Fruit fly (Drosophila melanogaster): ENCODE results near the gene CG7715.

CG7715 gene

dm6 chr3R:18745961-18746468 lies 17.7 kb upstream of the CG7715 start, which contains the start of the genes PGS1 and gwl (continued):
- no peak for TF ChIP-seq spab (GFP tag; optimal IDR thresholded peaks at IDR 0.05)
- peak; percentile 74 for TF ChIP-seq CG3032 (tag; optimal IDR thresholded peaks at IDR 0.05)
- TF ChIP-seq CG10631 (GFP tag; optimal IDR thresholded peaks at IDR 0.05): peak; percentile 88

- peak; percentile 30 for TF ChIP-seq CG8319 (GFP tag; optimal IDR thresholded peaks at IDR 0.05)
- TF ChIP-seq Hr38 (GFP tag; optimal IDR thresholded peaks at IDR 0.05): no peak
- TF ChIP-seq Ets96B (tag; optimal IDR thresholded peaks at IDR 0.05): peak; percentile 32
- TF ChIP-seq CG10631 (GFP tag; optimal IDR thresholded peaks at IDR 0.05): peak; percentile 30
- no peak for TF ChIP-seq Blimp-1 (GFP tag; optimal IDR thresholded peaks at IDR 0.05)
- TF ChIP-seq CG6854 (GFP tag; optimal IDR thresholded peaks at IDR 0.05): no peak
- no peak for TF ChIP-seq Sox102F (GFP tag; optimal IDR thresholded peaks at IDR 0.05)
- peak; percentile 22 for TF ChIP-seq CG11762 (GFP tag; optimal IDR thresholded peaks at IDR 0.05; ENCODE audit: insufficient read depth)
- TF ChIP-seq CG16779 (tag; optimal IDR thresholded peaks at IDR 0.05): no peak
- TF ChIP-seq net (GFP tag; optimal IDR thresholded peaks at IDR 0.05): peak; percentile 7
- TF ChIP-seq fd85E (GFP tag; optimal IDR thresholded peaks at IDR 0.05): no peak
- peak; percentile 38; the same call in 1 of the 2 replicates for TF ChIP-seq CG15336 (GFP tag; IDR thresholded peaks at IDR 0.05)
- peak; percentile 65 for TF ChIP-seq cyc (GFP tag; optimal IDR thresholded peaks at IDR 0.05)
- peak; percentile 9 for TF ChIP-seq CG6792 (GFP tag; optimal IDR thresholded peaks at IDR 0.05)
- TF ChIP-seq Hr39 (GFP tag; optimal IDR thresholded peaks at IDR 0.05): peak; percentile 61
- TF ChIP-seq Eip75B (GFP tag; optimal IDR thresholded peaks at IDR 0.05): peak; percentile 46
- TF ChIP-seq dac (GFP tag; optimal IDR thresholded peaks at IDR 0.05): no peak
- TF ChIP-seq CG4318 (GFP tag; optimal IDR thresholded peaks at IDR 0.05): peak; percentile 13
- no peak for TF ChIP-seq Smox (GFP tag; optimal IDR thresholded peaks at IDR 0.05)
- TF ChIP-seq CG9139 (GFP tag; optimal IDR thresholded peaks at IDR 0.05): no peak
- peak; percentile 54 for TF ChIP-seq CG3032 (tag; optimal IDR thresholded peaks at IDR 0.05)
- peak; percentile 44 for TF ChIP-seq CG32006 (GFP tag; optimal IDR thresholded peaks at IDR 0.05)
- TF ChIP-seq Eip93F (GFP tag; optimal IDR thresholded peaks at IDR 0.05): no peak
- TF ChIP-seq fd59A (GFP tag; optimal IDR thresholded peaks at IDR 0.05): peak; percentile 24
- peak; percentile 62 for TF ChIP-seq Met (GFP tag; optimal IDR thresholded peaks at IDR 0.05)
- peak; percentile 40; the same call in 1 of the 3 replicates for TF ChIP-seq CG8119 (GFP tag; IDR thresholded peaks at IDR 0.05)
- peak; percentile 54 to 55 for TF ChIP-seq ss (GFP tag; optimal IDR thresholded peaks at IDR 0.05)
- TF ChIP-seq dsx (GFP tag; optimal IDR thresholded peaks at IDR 0.05; ENCODE audit: poor library complexity, severe bottlenecking): peak; percentile 36
- TF ChIP-seq topi (GFP tag; optimal IDR thresholded peaks at IDR 0.05): peak; percentile 23
- peak; percentile 19 for TF ChIP-seq CG7368 (GFP tag; optimal IDR thresholded peaks at IDR 0.05)
- no peak for TF ChIP-seq salr (GFP tag; optimal IDR thresholded peaks at IDR 0.05)
- TF ChIP-seq Gug (GFP tag; IDR thresholded peaks at IDR 0.05): 0 out of 2 replicates have a peak, but pooled peaks have one; percentile 30
- TF ChIP-seq spab (GFP tag; optimal IDR thresholded peaks at IDR 0.05): peak; percentile 4
- peak; percentile 58 for TF ChIP-seq CG6808 (GFP tag; optimal IDR thresholded peaks at IDR 0.05)
- no peak for TF ChIP-seq CG34406 (GFP tag; optimal IDR thresholded peaks at IDR 0.05)
- peak; percentile 59 for TF ChIP-seq CG31627 (GFP tag; optimal IDR thresholded peaks at IDR 0.05)
- TF ChIP-seq CG11294 (GFP tag; IDR thresholded peaks at IDR 0.05): no peak
- TF ChIP-seq pdm3 (GFP tag; optimal IDR thresholded peaks at IDR 0.05): peak; percentile 61
- peak; percentile 11 for TF ChIP-seq CG10669 (GFP tag; optimal IDR thresholded peaks at IDR 0.05)
- 0 out of 3 replicates have a peak, but pooled peaks have one; percentile 40 for TF ChIP-seq CG6163 (GFP tag; IDR thresholded peaks at IDR 0.05)
- TF ChIP-seq fkh (GFP tag; optimal IDR thresholded peaks at IDR 0.05): no peak
- TF ChIP-seq vri (GFP tag; optimal IDR thresholded peaks at IDR 0.05): no peak
- TF ChIP-seq CG3919 (GFP tag; optimal IDR thresholded peaks at IDR 0.05): peak; percentile 39
- peak; percentile 59 for TF ChIP-seq acj6 (GFP tag; optimal IDR thresholded peaks at IDR 0.05)
- no peak for TF ChIP-seq Sox15 (GFP tag; optimal IDR thresholded peaks at IDR 0.05)
- TF ChIP-seq esn (GFP tag; optimal IDR thresholded peaks at IDR 0.05): peak; percentile 67
- TF ChIP-seq CG8632 (GFP tag; optimal IDR thresholded peaks at IDR 0.05): no peak
Observed at dm6 chr3R:18743270-18743922, 15.1 kb upstream of the CG7715 start, which contains the start of gene Mekk1. Mekk1 (minus strand) TSS chr3R:18743594.

Data from whole organism, prepupa.